Worm (Caenorhabditis elegans): ENCODE measurements around the gene cth-1.

cth-1 gene

DNA sequence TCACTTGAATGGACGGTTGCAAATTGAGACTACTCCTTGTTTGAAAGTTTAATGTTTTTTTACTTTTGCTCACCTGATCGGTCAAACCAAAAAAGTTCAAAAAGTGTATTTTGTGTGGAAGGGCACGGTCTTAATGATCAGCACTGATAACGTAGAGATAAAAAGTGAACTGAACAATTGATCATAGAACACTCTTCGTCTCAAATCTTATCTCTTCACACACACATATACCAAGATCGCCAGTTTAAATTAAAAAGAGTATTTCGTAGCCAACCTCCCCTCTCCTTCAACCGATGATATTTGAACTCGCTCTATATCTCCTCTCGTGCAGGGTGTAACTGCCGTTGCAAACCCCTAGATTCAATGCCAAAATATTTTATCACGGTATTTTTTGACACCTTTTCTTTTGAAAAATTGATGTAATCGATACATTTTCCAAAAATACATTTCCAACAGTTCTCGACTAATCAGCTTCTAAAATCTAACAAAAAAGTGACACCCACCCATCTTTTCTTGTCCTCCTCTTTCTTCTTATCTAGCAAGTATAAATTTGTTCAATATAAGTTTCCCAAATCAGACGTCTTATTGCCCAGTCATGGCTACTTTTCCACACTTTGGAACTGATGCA, at the start of gene cth-1:
cth-1 (plus strand) TSS at position 578 of the 628 bp plus-strand sequence.
- TF ChIP-seq nhr-237 (tag; optimal IDR thresholded peaks at IDR 0.05) (no peak), nhr-12 (tag; optimal IDR thresholded peaks at IDR 0.05) (no peak), nhr-25 (tag; optimal IDR thresholded peaks at IDR 0.05) (no peak), jun-1 (tag; optimal IDR thresholded peaks at IDR 0.05) (no peak), elt-1 (tag; optimal IDR thresholded peaks at IDR 0.05) (peak; percentile 59), pqm-1 (tag; optimal IDR thresholded peaks at IDR 0.05) (peak; percentile 73), unc-62 (GFP tag; optimal IDR thresholded peaks at IDR 0.05) (no peak), nhr-11 (tag; optimal IDR thresholded peaks at IDR 0.05) (no peak), ceh-16 (tag; optimal IDR thresholded peaks at IDR 0.05) (no peak), pha-4 (tag; optimal IDR thresholded peaks at IDR 0.05) (no peak), egl-27 (tag; optimal IDR thresholded peaks at IDR 0.05) (no peak), nhr-43 (tag; optimal IDR thresholded peaks at IDR 0.05; ENCODE audit: poor library complexity, severe bottlenecking) (no peak), ztf-4 (tag; optimal IDR thresholded peaks at IDR 0.05) (no peak), lsy-12 (tag; optimal IDR thresholded peaks at IDR 0.05) (no peak), elt-2 (tag; optimal IDR thresholded peaks at IDR 0.05) (peak; percentile 60), daf-12 (tag; optimal IDR thresholded peaks at IDR 0.05) (no peak), zag-1 (tag; optimal IDR thresholded peaks at IDR 0.05) (no peak), ceh-28 (tag; optimal IDR thresholded peaks at IDR 0.05) (no peak), lin-15B (tag; optimal IDR thresholded peaks at IDR 0.05) (no peak), nfya-1 (tag; optimal IDR thresholded peaks at IDR 0.05; ENCODE audit: insufficient read depth) (no peak), ceh-82 (tag; optimal IDR thresholded peaks at IDR 0.05) (no peak), R02D3.7 (tag; optimal IDR thresholded peaks at IDR 0.05) (no peak), nhr-77 (tag; optimal IDR thresholded peaks at IDR 0.05) (no peak), lin-39 (tag; optimal IDR thresholded peaks at IDR 0.05) (no peak), hmg-11 (tag; optimal IDR thresholded peaks at IDR 0.05) (no peak), nhr-67 (tag; optimal IDR thresholded peaks at IDR 0.05) (no peak), snpc-4 (tag; optimal IDR thresholded peaks at IDR 0.05) (no peak), mdl-1 (tag; optimal IDR thresholded peaks at IDR 0.05) (no peak), elt-3 (tag; optimal IDR thresholded peaks at IDR 0.05) (peak in 1 of 3 experiments; percentile 72), fkh-10 (GFP tag; optimal IDR thresholded peaks at IDR 0.05) (no peak)

DNA sequence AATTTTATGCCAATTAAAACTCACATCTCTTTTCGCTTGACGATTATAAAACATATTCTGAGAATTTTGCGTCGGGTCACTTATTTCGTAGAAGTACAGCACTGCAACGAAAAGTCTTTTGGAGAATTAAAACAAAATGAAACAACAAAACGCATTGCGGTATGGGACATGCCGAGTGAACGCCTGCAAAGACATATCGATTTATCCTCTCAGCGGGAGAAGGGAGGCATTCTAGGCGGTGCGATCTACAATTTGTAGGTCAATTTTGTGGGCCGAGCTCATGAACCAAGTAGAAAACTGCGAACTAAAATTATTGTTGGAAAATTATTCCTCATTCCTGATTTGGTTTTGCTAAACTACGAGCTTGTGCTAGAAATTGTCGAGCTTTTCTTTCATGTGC, 47.1 kb upstream of the cth-1 start, which contains the start of gene F14H3.3:
F14H3.3 (minus strand) TSS at position 101 of the 400 bp plus-strand sequence.
- no peak for TF ChIP-seq fkh-10 (GFP tag; optimal IDR thresholded peaks at IDR 0.05)

DNA sequence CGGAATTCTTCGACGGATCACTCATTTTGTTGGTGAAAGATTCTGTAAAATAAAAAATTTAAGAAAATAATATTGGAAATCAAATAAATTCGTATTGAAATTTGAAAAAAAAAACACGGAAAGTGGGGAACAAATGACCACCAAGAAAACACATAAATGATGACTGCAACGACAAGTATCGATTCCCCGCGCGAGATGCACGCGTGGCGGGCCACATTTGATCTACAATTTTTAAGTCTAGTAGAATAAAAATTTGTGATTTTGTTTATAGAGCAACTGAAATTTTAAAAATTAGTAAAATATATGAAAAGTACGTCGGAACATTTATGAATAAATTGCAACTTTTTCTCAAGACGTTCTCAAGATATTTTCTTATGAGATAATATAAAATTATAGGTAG, 45.4 kb upstream of the cth-1 start, which contains the start of gene F14H3.4:
F14H3.4 (minus strand) TSS at position 42 of the 400 bp plus-strand sequence.
- TF ChIP-seq ztf-4 (tag; optimal IDR thresholded peaks at IDR 0.05) (no peak), zag-1 (tag; optimal IDR thresholded peaks at IDR 0.05) (no peak), unc-39 (tag; optimal IDR thresholded peaks at IDR 0.05) (no peak), lsy-12 (tag; optimal IDR thresholded peaks at IDR 0.05) (no peak), fos-1 (tag; optimal IDR thresholded peaks at IDR 0.05) (no peak), nfya-1 (tag; optimal IDR thresholded peaks at IDR 0.05; ENCODE audit: insufficient read depth) (no peak), nhr-76 (tag; optimal IDR thresholded peaks at IDR 0.05) (no peak), eor-1 (tag; optimal IDR thresholded peaks at IDR 0.05) (no peak), nhr-67 (tag; optimal IDR thresholded peaks at IDR 0.05) (no peak), sea-2 (GFP tag; optimal IDR thresholded peaks at IDR 0.05) (no peak), nhr-237 (tag; optimal IDR thresholded peaks at IDR 0.05) (no peak), ceh-9 (tag; optimal IDR thresholded peaks at IDR 0.05) (no peak), mdl-1 (tag; optimal IDR thresholded peaks at IDR 0.05) (no peak), daf-12 (tag; optimal IDR thresholded peaks at IDR 0.05) (no peak), lin-39 (tag; optimal IDR thresholded peaks at IDR 0.05) (no peak), hmg-11 (tag; optimal IDR thresholded peaks at IDR 0.05) (no peak), fkh-10 (GFP tag; optimal IDR thresholded peaks at IDR 0.05) (no peak), snpc-4 (tag; optimal IDR thresholded peaks at IDR 0.05) (no peak)

DNA sequence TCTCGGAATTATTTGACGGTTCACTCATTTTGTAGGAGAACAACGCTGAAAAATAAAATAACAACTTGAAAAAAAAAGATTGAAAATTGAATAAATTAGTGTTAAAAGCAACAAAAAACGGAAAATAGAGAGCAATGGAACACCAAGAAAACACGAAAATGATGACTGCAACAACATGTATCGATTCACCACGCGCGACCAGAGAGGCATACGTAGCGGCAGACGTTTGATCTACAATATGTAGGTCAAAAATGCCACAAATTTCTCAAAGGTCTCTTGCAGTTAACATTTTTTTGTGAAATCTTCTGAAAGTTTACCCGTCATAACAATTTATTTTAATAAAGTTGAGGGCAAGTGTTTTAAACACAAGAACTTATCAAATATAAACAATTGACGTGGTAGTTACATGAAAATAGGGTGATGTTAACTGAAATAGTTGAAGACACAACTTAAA, 43.4 kb upstream of the cth-1 start, which contains the start of gene F14H3.5:
F14H3.5 (minus strand) TSS at position 51 of the 454 bp plus-strand sequence.
- no peak for TF ChIP-seq sea-2 (GFP tag; optimal IDR thresholded peaks at IDR 0.05)
- TF ChIP-seq ztf-11 (tag; optimal IDR thresholded peaks at IDR 0.05), result no peak
- no peak for TF ChIP-seq ZK546.5 (tag; optimal IDR thresholded peaks at IDR 0.05)
- no peak for TF ChIP-seq eor-1 (tag; optimal IDR thresholded peaks at IDR 0.05)
- TF ChIP-seq ceh-16 (tag; optimal IDR thresholded peaks at IDR 0.05), result no peak
- no peak for TF ChIP-seq egl-5 (tag; optimal IDR thresholded peaks at IDR 0.05)
- no peak for TF ChIP-seq ceh-82 (tag; optimal IDR thresholded peaks at IDR 0.05)
